Fruit fly (Drosophila melanogaster): ENCODE results near the gene CG33061.

Gene CG33061

dm6 chr3L:16286258-16286657, 43.3 kb upstream of the CG33061 start (continued):
- TF ChIP-seq Gsc (GFP tag; IDR thresholded peaks at IDR 0.05) (no peak), wor (GFP tag; IDR thresholded peaks at IDR 0.05) (no peak), CG14710 (tag; optimal IDR thresholded peaks at IDR 0.05) (no peak), CG7987 (GFP tag; optimal IDR thresholded peaks at IDR 0.05) (no peak), CG12219 (GFP tag; optimal IDR thresholded peaks at IDR 0.05) (peak; percentile 14), Chrac-16 (GFP tag; optimal IDR thresholded peaks at IDR 0.05) (no peak), Hmx (GFP tag; optimal IDR thresholded peaks at IDR 0.05) (no peak), Rx (GFP tag; IDR thresholded peaks at IDR 0.05) (no peak), Dbx (GFP tag; IDR thresholded peaks at IDR 0.05) (no peak), CG2199 (GFP tag; IDR thresholded peaks at IDR 0.05) (no peak), emc (GFP tag; optimal IDR thresholded peaks at IDR 0.05) (no peak), H15 (GFP tag; IDR thresholded peaks at IDR 0.05) (no peak), CG13894 (tag; optimal IDR thresholded peaks at IDR 0.05) (no peak), CG5953 (GFP tag; IDR thresholded peaks at IDR 0.05) (no peak), lilli (GFP tag; optimal IDR thresholded peaks at IDR 0.05) (no peak), dimm (GFP tag; IDR thresholded peaks at IDR 0.05) (no peak), CG10209 (GFP tag; optimal IDR thresholded peaks at IDR 0.05) (no peak), h (optimal IDR thresholded peaks at IDR 0.05) (no peak), HmgD (GFP tag; optimal IDR thresholded peaks at IDR 0.05) (no peak), caup (GFP tag; optimal IDR thresholded peaks at IDR 0.05; ENCODE audit: severe bottlenecking) (no peak), CHES-1-like (GFP tag; optimal IDR thresholded peaks at IDR 0.05) (no peak), pan (optimal IDR thresholded peaks at IDR 0.05) (no peak), pan (GFP tag; optimal IDR thresholded peaks at IDR 0.05 in 1 of 2, IDR thresholded peaks at IDR 0.05 in 1 of 2) (peak in 1 of 2 experiments; percentile 56), CG32767 (GFP tag; IDR thresholded peaks at IDR 0.05) (no peak), slbo (GFP tag; IDR thresholded peaks at IDR 0.05) (no peak), Oli (tag; optimal IDR thresholded peaks at IDR 0.05) (peak; percentile 44), Lpt (GFP tag; optimal IDR thresholded peaks at IDR 0.05) (no peak), CG32532 (GFP tag; IDR thresholded peaks at IDR 0.05) (no peak), CG42726 (GFP tag; IDR thresholded peaks at IDR 0.05; ENCODE audit: partially characterized antibody) (no peak), E2f1 (GFP tag; IDR thresholded peaks at IDR 0.05) (no peak), CG11560 (tag; IDR thresholded peaks at IDR 0.05) (no peak), CG12659 (GFP tag; optimal IDR thresholded peaks at IDR 0.05) (peak; percentile 17), CG2116 (GFP tag; optimal IDR thresholded peaks at IDR 0.05) (no peak), CG11696 (GFP tag; IDR thresholded peaks at IDR 0.05) (no peak), HLH4C (GFP tag; IDR thresholded peaks at IDR 0.05; ENCODE audit: partially characterized antibody) (no peak), trem (tag; optimal IDR thresholded peaks at IDR 0.05) (no peak), pum (GFP tag; optimal IDR thresholded peaks at IDR 0.05) (no peak), Dip3 (GFP tag; optimal IDR thresholded peaks at IDR 0.05) (no peak), sob (GFP tag; IDR thresholded peaks at IDR 0.05) (no peak), Hsf (GFP tag; optimal IDR thresholded peaks at IDR 0.05) (no peak), Nf-YB (GFP tag; optimal IDR thresholded peaks at IDR 0.05) (no peak), kay (GFP tag; optimal IDR thresholded peaks at IDR 0.05) (no peak), CG15696 (tag; optimal IDR thresholded peaks at IDR 0.05) (no peak), vnd (GFP tag; IDR thresholded peaks at IDR 0.05; ENCODE audit: partially characterized antibody) (no peak), CG6813 (GFP tag; optimal IDR thresholded peaks at IDR 0.05) (no peak), Dad (GFP tag; optimal IDR thresholded peaks at IDR 0.05) (no peak), CG3726 (GFP tag; IDR thresholded peaks at IDR 0.05) (no peak), CG10462 (GFP tag; optimal IDR thresholded peaks at IDR 0.05) (no peak), usp (GFP tag; optimal IDR thresholded peaks at IDR 0.05) (no peak), CG16863 (GFP tag; optimal IDR thresholded peaks at IDR 0.05) (no peak), Six4 (GFP tag; optimal IDR thresholded peaks at IDR 0.05) (no peak), tll (GFP tag; optimal IDR thresholded peaks at IDR 0.05) (no peak), TFAM (GFP tag; optimal IDR thresholded peaks at IDR 0.05) (no peak)
